Worm (Caenorhabditis elegans): ENCODE results near the gene C18G1.7.
"Not testable (repeated sequence)": the region's sequence is repeated elsewhere in the genome, so short reads cannot be mapped to it uniquely, and the experiment has no call there.

The C18G1.7 gene

DNA sequence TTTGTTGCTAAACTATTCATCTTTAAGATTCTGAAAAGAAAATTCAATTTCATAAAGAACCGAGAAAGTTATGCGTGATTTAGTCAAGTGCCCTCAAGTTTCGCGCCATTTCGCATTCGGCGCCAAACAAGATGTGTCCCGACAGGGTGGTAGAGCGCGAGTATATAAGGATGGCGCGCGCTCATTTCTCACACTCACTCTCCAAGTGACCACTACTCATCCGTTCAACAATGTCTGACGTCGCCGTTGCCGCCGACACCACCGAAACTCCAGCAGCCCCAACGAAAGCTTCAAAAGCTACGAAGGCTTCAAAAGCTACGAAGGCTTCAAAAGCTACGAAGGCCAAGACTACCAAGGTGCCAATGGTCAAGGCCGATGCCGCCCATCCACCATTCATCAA is 8.8 kb downstream of the C18G1.7 start, which contains the start of gene hil-4:
Gene hil-4, plus strand, starts transcription at position 191 of the 400 bp plus-strand sequence.
- TF ChIP-seq ceh-36 (tag; optimal IDR thresholded peaks at IDR 0.05) (no peak), F13C5.2 (tag; optimal IDR thresholded peaks at IDR 0.05) (no peak)

DNA sequence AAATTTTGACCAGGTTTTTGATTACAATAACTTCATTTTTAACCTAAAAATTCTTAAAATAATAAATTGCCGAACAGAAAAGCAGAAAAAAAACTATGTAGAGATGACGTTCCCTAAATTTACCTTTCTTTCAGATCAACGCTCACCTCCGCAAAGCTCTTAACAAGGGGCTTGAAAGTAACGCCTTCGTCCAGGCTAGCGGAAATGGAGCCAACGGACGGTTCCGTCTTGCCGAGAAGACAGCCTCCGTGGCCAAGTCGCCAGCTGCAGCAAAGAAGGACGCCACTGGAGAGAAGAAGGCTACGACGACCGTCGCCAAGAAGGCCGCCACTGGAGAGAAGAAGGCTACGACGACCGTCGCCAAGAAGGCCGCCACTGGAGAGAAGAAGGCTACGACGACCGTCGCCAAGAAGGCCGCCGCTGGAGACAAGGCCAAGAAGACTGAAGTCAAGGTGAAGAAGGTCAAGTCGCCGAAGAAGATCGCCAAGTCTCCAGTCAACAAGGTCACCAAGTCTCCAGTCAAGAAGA is 9.4 kb downstream of the C18G1.7 start:
- TF ChIP-seq tbx-11 (GFP tag; IDR thresholded peaks at IDR 0.05) = no peak
- no peak for TF ChIP-seq scrt-1 (GFP tag; IDR thresholded peaks at IDR 0.05)
- TF ChIP-seq aly-1 (tag; optimal IDR thresholded peaks at IDR 0.05) = no peak
- no peak for TF ChIP-seq hmg-4 (GFP tag; optimal IDR thresholded peaks at IDR 0.05)
- TF ChIP-seq tbx-37 (GFP tag; conservative IDR thresholded peaks at IDR 0.05) = no peak
- no peak for TF ChIP-seq sea-1 (GFP tag; conservative IDR thresholded peaks at IDR 0.05)
- no peak for TF ChIP-seq ceh-13 (GFP tag; optimal IDR thresholded peaks at IDR 0.05)
- no peak for TF ChIP-seq F13C5.2 (tag; optimal IDR thresholded peaks at IDR 0.05)
- no peak for TF ChIP-seq B0310.2 (tag; optimal IDR thresholded peaks at IDR 0.05)
- no peak for TF ChIP-seq ets-7 (tag; optimal IDR thresholded peaks at IDR 0.05)
- no peak for TF ChIP-seq hmbx-1 (tag; optimal IDR thresholded peaks at IDR 0.05)
- TF ChIP-seq ceh-36 (tag; optimal IDR thresholded peaks at IDR 0.05) = no peak

DNA sequence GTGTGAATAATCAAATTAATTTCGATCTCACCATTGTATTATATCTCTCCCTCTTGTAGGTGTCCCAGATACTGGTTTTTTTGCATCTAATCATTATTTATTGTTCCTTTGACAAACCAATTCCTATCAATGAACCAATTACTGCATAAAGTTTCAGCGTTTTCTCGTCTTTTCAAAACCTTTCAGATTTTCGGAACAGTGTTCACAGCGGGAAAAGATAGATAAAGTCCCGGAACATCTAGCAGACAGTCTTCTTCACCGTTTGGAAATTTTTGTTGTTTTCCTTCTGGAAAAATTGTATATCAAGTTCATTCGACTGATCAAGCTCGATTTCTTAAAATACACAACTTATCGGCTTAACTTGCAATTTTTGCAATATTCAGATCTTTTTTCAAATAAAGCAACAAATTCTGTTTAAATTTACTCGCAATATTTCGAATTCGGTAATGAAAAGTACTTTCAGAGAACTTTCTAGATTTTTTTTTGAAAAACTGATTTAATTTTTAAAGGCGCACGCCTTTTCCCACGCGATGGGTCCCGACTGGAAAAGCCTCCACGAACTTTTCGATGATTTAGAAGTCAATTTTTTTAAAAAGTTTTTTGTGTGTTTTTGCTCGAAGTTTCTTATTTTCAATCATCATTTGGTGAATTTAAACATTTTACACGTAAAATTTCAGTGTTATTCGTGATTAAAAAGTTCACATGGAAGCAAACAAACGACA is 10.1 kb downstream of the C18G1.7 start, which contains the start of gene pgl-3:
Gene pgl-3, plus strand, starts transcription at position 672 of the 722 bp plus-strand sequence.
- TF ChIP-seq tbx-11 (GFP tag; IDR thresholded peaks at IDR 0.05) = no peak
- no peak for TF ChIP-seq hmg-4 (GFP tag; optimal IDR thresholded peaks at IDR 0.05)

DNA sequence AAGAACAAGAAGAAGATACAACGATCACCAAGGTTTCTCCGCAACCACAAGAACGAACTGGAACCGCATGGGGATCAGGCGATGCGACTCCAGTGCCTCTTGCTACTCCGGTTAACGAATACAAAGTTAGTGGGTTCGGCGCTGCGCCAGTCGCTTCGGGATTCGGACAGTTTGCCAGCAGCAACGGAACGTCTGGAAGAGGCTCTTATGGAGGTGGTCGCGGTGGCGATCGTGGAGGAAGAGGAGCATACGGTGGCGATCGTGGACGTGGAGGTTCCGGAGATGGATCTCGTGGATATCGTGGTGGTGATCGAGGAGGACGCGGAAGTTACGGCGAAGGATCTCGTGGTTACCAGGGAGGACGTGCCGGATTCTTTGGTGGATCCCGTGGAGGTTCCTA is 12.7 kb downstream of the C18G1.7 start:
- TF ChIP-seq F13C5.2 (tag; optimal IDR thresholded peaks at IDR 0.05) (no peak), pes-1 (GFP tag; IDR thresholded peaks at IDR 0.05) (no peak), sea-1 (GFP tag; conservative IDR thresholded peaks at IDR 0.05) (no peak), B0310.2 (tag; optimal IDR thresholded peaks at IDR 0.05) (no peak), scrt-1 (GFP tag; IDR thresholded peaks at IDR 0.05) (no peak), tbx-37 (GFP tag; conservative IDR thresholded peaks at IDR 0.05) (no peak), ets-7 (tag; optimal IDR thresholded peaks at IDR 0.05) (no peak), ama-1 (optimal IDR thresholded peaks at IDR 0.05) (no peak), tbx-11 (GFP tag; IDR thresholded peaks at IDR 0.05) (no peak), aly-1 (tag; optimal IDR thresholded peaks at IDR 0.05) (no peak), flt-1 (GFP tag; IDR thresholded peaks at IDR 0.05) (no peak), tra-4 (tag; optimal IDR thresholded peaks at IDR 0.05) (no peak), hmg-4 (GFP tag; optimal IDR thresholded peaks at IDR 0.05) (no peak), ceh-13 (GFP tag; optimal IDR thresholded peaks at IDR 0.05) (no peak)

DNA sequence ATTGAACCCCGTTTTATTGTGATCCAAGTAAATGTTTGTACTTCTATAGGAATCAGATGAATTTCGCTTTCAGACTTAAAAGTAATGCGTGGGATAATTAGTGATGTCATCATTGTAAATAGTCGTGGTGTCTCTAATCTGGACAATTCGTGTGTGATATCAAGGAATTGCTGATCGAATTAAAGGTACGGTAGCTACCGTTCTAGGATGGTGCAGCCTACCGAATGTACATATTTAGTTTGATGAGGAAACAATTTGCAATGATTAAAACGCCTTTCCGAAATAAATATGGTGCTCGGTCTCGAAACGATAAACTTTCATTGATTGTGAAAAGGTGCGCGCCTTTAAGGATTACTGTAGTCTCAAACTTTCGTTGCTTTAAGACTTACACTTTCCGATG is 13.2 kb downstream of the C18G1.7 start:
- no peak for TF ChIP-seq hmg-4 (GFP tag; optimal IDR thresholded peaks at IDR 0.05)
- no peak for TF ChIP-seq ets-7 (tag; optimal IDR thresholded peaks at IDR 0.05)
- TF ChIP-seq hnd-1 (tag; optimal IDR thresholded peaks at IDR 0.05) = no peak
- TF ChIP-seq ama-1 (optimal IDR thresholded peaks at IDR 0.05) = no peak
- TF ChIP-seq F13C5.2 (tag; optimal IDR thresholded peaks at IDR 0.05) = no peak
- no peak for TF ChIP-seq tbx-11 (GFP tag; IDR thresholded peaks at IDR 0.05)
- TF ChIP-seq pes-1 (GFP tag; IDR thresholded peaks at IDR 0.05) = no peak
- TF ChIP-seq flt-1 (GFP tag; IDR thresholded peaks at IDR 0.05) = no peak

DNA sequence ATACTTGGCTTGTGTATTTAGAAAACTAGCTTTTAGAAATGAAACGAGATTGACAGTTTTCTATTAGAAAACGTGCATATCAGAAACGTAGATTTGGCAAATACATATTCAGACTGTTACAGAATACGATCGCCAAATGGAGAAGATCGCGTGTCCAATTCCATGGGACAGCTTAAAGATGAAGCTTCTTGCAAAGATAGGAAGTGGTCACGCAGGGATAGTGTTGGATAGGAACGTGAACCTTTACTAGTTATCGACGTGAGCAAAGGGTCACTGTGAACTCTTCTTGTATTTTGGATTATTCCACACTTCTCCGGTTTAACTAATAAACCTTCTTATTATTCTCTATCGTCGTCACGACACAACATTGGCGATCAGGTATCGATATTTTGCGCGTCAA is 15.3 kb downstream of the C18G1.7 start, which contains the start of gene bgnt-1.4:
Gene bgnt-1.4, plus strand, starts transcription at position 301 of the 400 bp plus-strand sequence.
- TF ChIP-seq scrt-1 (GFP tag; IDR thresholded peaks at IDR 0.05); ets-7 (tag; optimal IDR thresholded peaks at IDR 0.05); hmbx-1 (tag; optimal IDR thresholded peaks at IDR 0.05): not testable (repeated sequence)

DNA sequence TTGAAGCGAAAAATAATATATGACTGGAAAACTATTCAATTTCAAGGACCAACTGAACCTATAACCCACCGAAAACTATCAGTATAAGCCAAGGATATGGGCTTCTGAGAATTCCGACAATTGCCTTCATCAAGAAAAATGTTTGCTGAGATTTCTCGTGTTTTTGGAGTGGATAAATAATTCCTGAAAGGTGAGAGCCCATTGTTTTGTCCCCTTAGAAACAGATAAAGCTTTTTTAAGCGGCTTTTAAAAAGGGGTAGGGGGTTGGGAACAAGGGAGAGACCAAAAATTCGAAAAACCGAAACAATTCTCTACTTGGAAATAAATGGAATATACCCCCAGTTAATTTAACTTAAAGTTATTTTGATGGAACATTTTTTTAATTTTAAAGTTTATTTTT is 21.1 kb downstream of the C18G1.7 start, which contains the start of gene C18G1.8:
Gene C18G1.8, minus strand, starts transcription at position 101 of the 400 bp plus-strand sequence.
- no peak for TF ChIP-seq F13C5.2 (tag; optimal IDR thresholded peaks at IDR 0.05)
- no peak for TF ChIP-seq hmbx-1 (tag; optimal IDR thresholded peaks at IDR 0.05)
- TF ChIP-seq sea-1 (GFP tag; conservative IDR thresholded peaks at IDR 0.05) = no peak
- TF ChIP-seq ceh-13 (GFP tag; optimal IDR thresholded peaks at IDR 0.05) = no peak
- TF ChIP-seq hmg-4 (GFP tag; optimal IDR thresholded peaks at IDR 0.05) = no peak
- no peak for TF ChIP-seq ets-7 (tag; optimal IDR thresholded peaks at IDR 0.05)
- TF ChIP-seq aly-1 (tag; optimal IDR thresholded peaks at IDR 0.05) = no peak
- no peak for TF ChIP-seq hnd-1 (tag; optimal IDR thresholded peaks at IDR 0.05)
- TF ChIP-seq tbx-37 (GFP tag; conservative IDR thresholded peaks at IDR 0.05) = no peak
- TF ChIP-seq B0310.2 (tag; optimal IDR thresholded peaks at IDR 0.05) = no peak
- TF ChIP-seq flt-1 (GFP tag; IDR thresholded peaks at IDR 0.05) = no peak
- TF ChIP-seq ama-1 (optimal IDR thresholded peaks at IDR 0.05) = no peak
- no peak for TF ChIP-seq ceh-36 (tag; optimal IDR thresholded peaks at IDR 0.05)
- TF ChIP-seq tra-4 (tag; optimal IDR thresholded peaks at IDR 0.05) = no peak
- TF ChIP-seq tbx-11 (GFP tag; IDR thresholded peaks at IDR 0.05) = no peak

DNA sequence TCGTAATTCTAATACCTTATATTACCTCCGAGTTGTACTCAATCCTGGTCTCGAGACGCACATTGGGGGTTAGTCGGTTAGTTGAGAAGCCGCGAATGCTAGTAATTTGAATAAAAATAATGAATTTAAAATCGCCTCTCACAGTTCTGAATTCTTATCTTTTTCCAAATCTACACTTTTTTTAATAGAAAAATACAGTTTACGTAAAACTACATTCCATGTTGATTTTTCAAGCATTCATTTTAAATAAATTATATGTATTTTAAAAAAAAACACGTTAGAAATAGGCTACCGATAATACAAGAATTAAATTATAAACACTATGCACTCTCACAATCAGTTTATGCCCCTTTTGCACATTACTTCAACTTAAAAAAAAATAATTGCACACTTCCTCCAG is 24.3 kb downstream of the C18G1.7 start, which contains the start of gene C18G1.9:
Gene C18G1.9, minus strand, starts transcription at position 101 of the 400 bp plus-strand sequence.
- TF ChIP-seq ceh-13 (GFP tag; optimal IDR thresholded peaks at IDR 0.05) (no peak), hmg-4 (GFP tag; optimal IDR thresholded peaks at IDR 0.05) (no peak), pes-1 (GFP tag; IDR thresholded peaks at IDR 0.05) (no peak), tra-4 (tag; optimal IDR thresholded peaks at IDR 0.05) (no peak), ceh-36 (tag; optimal IDR thresholded peaks at IDR 0.05) (no peak), aly-1 (tag; optimal IDR thresholded peaks at IDR 0.05) (no peak), ama-1 (optimal IDR thresholded peaks at IDR 0.05) (no peak), tbx-11 (GFP tag; IDR thresholded peaks at IDR 0.05) (no peak), hmbx-1 (tag; optimal IDR thresholded peaks at IDR 0.05) (no peak), sea-1 (GFP tag; conservative IDR thresholded peaks at IDR 0.05) (no peak), hnd-1 (tag; optimal IDR thresholded peaks at IDR 0.05) (no peak), B0310.2 (tag; optimal IDR thresholded peaks at IDR 0.05) (no peak)
